Fruit fly (Drosophila melanogaster) whole organism, embryonic: Measurements from ENCODE around the gene MP1.

Experiments used
- Atf6 ChIP-seq: fragments of 200-800 bp; sonication (Bioruptor generic); IDR thresholded peaks from 2 replicates; pipeline ENCODE4 v1.3.6; 2022; ENCODE audit warnings: missing biosample characterization, missing genetic modification characterization
- CG10565 ChIP-seq: fragments of 200-800 bp; sonication (Bioruptor generic); optimal IDR thresholded peaks from 3 replicates; lab custom pipeline; 2016; ENCODE audit warnings: missing biosample characterization, mild to moderate bottlenecking, missing genetic modification characterization
- CG11504 ChIP-seq: fragments of 200-800 bp; sonication (Bioruptor generic); optimal IDR thresholded peaks from 3 replicates; lab custom pipeline; 2019; ENCODE audit warnings: missing biosample characterization, mild to moderate bottlenecking, missing genetic modification characterization, moderate library complexity
- CG11696 ChIP-seq: fragments of 200-800 bp; sonication (Bioruptor generic); IDR thresholded peaks from 2 replicates; pipeline ENCODE4 v1.3.6; 2022; ENCODE audit warnings: missing biosample characterization, missing genetic modification characterization
- CG13287 ChIP-seq: fragments of 200-800 bp; sonication (Bioruptor generic); IDR thresholded peaks from 2 replicates; pipeline ENCODE4 v1.3.6; 2022; ENCODE audit warnings: missing biosample characterization, missing genetic modification characterization; ENCODE audit not compliant: partially characterized antibody
- CG13624 ChIP-seq: fragments of 200-800 bp; sonication (Bioruptor generic); optimal IDR thresholded peaks from 2 replicates; lab custom pipeline; 2016; ENCODE audit warnings: missing biosample characterization, missing genetic modification characterization
- CG14050 ChIP-seq: fragments of 200-800 bp; sonication (Bioruptor generic); IDR thresholded peaks from 3 replicates; pipeline ENCODE4 v1.3.6; 2022; ENCODE audit warnings: missing biosample characterization, missing genetic modification characterization
- CG15011 ChIP-seq: fragments of 200-800 bp; sonication (Bioruptor generic); optimal IDR thresholded peaks from 3 replicates; lab custom pipeline; 2018; ENCODE audit warnings: missing biosample characterization, mild to moderate bottlenecking, missing genetic modification characterization
- CG15514 ChIP-seq: fragments of 200-800 bp; sonication (Bioruptor generic); optimal IDR thresholded peaks from 3 replicates; lab custom pipeline; 2017; ENCODE audit warnings: missing biosample characterization, missing genetic modification characterization, mild to moderate bottlenecking, moderate library complexity, missing genetic modification reagents
- CG16779 ChIP-seq: fragments of 200-800 bp; sonication (Bioruptor generic); IDR thresholded peaks from 2 replicates; pipeline ENCODE4 v1.3.6; 2022; ENCODE audit warnings: missing biosample characterization, missing genetic modification characterization
- CG18619 ChIP-seq: fragments of 200-800 bp; sonication (Bioruptor generic); optimal IDR thresholded peaks from 3 replicates; lab custom pipeline; 2017; ENCODE audit warnings: missing biosample characterization, mild to moderate bottlenecking, missing genetic modification characterization
- CG2875 ChIP-seq: fragments of 200-800 bp; sonication (Bioruptor generic); optimal IDR thresholded peaks from 2 replicates; lab custom pipeline; 2017; ENCODE audit warnings: missing biosample characterization, mild to moderate bottlenecking, missing genetic modification characterization, missing genetic modification reagents
- CG31224 ChIP-seq: fragments of 200-800 bp; sonication (Bioruptor generic); IDR thresholded peaks from 2 replicates; pipeline ENCODE4 v1.3.6; 2022; ENCODE audit warnings: missing biosample characterization, missing genetic modification characterization
- CG34224 ChIP-seq: fragments of 200-800 bp; sonication (Bioruptor generic); IDR thresholded peaks from 3 replicates; pipeline ENCODE4 v1.3.6; 2022; ENCODE audit warnings: missing biosample characterization, missing genetic modification characterization; ENCODE audit not compliant: partially characterized antibody
- CG34422 ChIP-seq: fragments of 200-800 bp; sonication (Bioruptor generic); IDR thresholded peaks from 3 replicates; pipeline ENCODE4 v1.3.6; 2022; ENCODE audit warnings: missing biosample characterization, missing genetic modification characterization
- CG3726 ChIP-seq: fragments of 200-800 bp; sonication (Bioruptor generic); IDR thresholded peaks from 3 replicates; pipeline ENCODE4, ENCODE4 v1.3.6; 2022; ENCODE audit warnings: missing biosample characterization, missing genetic modification characterization
- CG4424 ChIP-seq: fragments of 200-800 bp; sonication (Bioruptor generic); optimal IDR thresholded peaks from 3 replicates; lab custom pipeline; 2016; ENCODE audit warnings: missing biosample characterization, missing genetic modification characterization
- CG6765 ChIP-seq: fragments of 200-800 bp; sonication (Bioruptor generic); optimal IDR thresholded peaks from 3 replicates; lab custom pipeline; 2017; ENCODE audit warnings: missing biosample characterization, mild to moderate bottlenecking, missing genetic modification characterization
- CG6791 ChIP-seq: fragments of 200-800 bp; sonication (Bioruptor generic); IDR thresholded peaks from 3 replicates; pipeline ENCODE4 v1.3.6; 2022; ENCODE audit warnings: missing biosample characterization, missing genetic modification characterization; ENCODE audit not compliant: partially characterized antibody
- CG7357 ChIP-seq: fragments of 200-800 bp; sonication (Bioruptor generic); IDR thresholded peaks from 3 replicates; pipeline ENCODE4 v1.3.6; 2022; ENCODE audit warnings: missing biosample characterization, missing genetic modification characterization
- CG8478 ChIP-seq: fragments of >200 bp; optimal IDR thresholded peaks from 2 replicates; lab custom pipeline; 2018
- CG9437 ChIP-seq: fragments of 200-800 bp; sonication (Bioruptor generic); optimal IDR thresholded peaks from 2 replicates; lab custom pipeline; 2018; ENCODE audit warnings: missing biosample characterization, mild to moderate bottlenecking, missing genetic modification characterization
- CHES-1-like ChIP-seq: fragments of 200-800 bp; sonication (Bioruptor generic); optimal IDR thresholded peaks from 2 replicates; lab custom pipeline; 2016; ENCODE audit warnings: missing biosample characterization, missing genetic modification characterization
- Chrac-16 ChIP-seq: fragments of 200-800 bp; sonication (Bioruptor generic); optimal IDR thresholded peaks from 3 replicates; lab custom pipeline; 2016; ENCODE audit warnings: missing biosample characterization, missing genetic modification characterization
- CkIIα-i1 ChIP-seq: fragments of 200-800 bp; sonication (Bioruptor generic); IDR thresholded peaks from 2 replicates; pipeline ENCODE4 v1.3.6; 2022; ENCODE audit warnings: missing biosample characterization, missing genetic modification characterization
- CoRest ChIP-seq: fragments of 200-800 bp; sonication (Bioruptor generic); optimal IDR thresholded peaks from 3 replicates; lab custom pipeline; 2018; ENCODE audit warnings: missing biosample characterization, mild to moderate bottlenecking, missing genetic modification characterization, moderate library complexity
- HLH4C ChIP-seq: fragments of 200-800 bp; sonication (Bioruptor generic); IDR thresholded peaks from 3 replicates; pipeline ENCODE4 v1.3.6; 2022; ENCODE audit warnings: missing biosample characterization, missing genetic modification characterization; ENCODE audit not compliant: partially characterized antibody
- Hr51 ChIP-seq, 2 experiments: fragments of 200-800 bp; sonication (Bioruptor generic); optimal IDR thresholded peaks; 2 replicates in 1 of 2; 3 replicates in 1 of 2; lab custom pipeline; 2016 to 2018; ENCODE audit warnings: missing biosample characterization in 2 of 2, missing genetic modification characterization in 2 of 2, mild to moderate bottlenecking in 1 of 2, moderate library complexity in 1 of 2
- Mes4 ChIP-seq: fragments of 200-800 bp; sonication (Bioruptor generic); optimal IDR thresholded peaks from 2 replicates; lab custom pipeline; 2016; ENCODE audit warnings: missing biosample characterization, missing genetic modification characterization
- Nf-YC ChIP-seq: fragments of 200-800 bp; optimal IDR thresholded peaks from 3 replicates; lab custom pipeline; 2019; ENCODE audit warnings: missing biosample characterization, mild to moderate bottlenecking, missing genetic modification characterization, moderate library complexity
- NfI ChIP-seq: fragments of 200-800 bp; sonication (Bioruptor generic); optimal IDR thresholded peaks from 3 replicates; lab custom pipeline; 2018; ENCODE audit warnings: missing biosample characterization, mild to moderate bottlenecking, missing genetic modification characterization, moderate library complexity
- Scr ChIP-seq: fragments of 200-800 bp; sonication (Bioruptor generic); IDR thresholded peaks from 2 replicates; pipeline ENCODE4 v1.3.6; 2022; ENCODE audit warnings: missing biosample characterization, missing genetic modification characterization; ENCODE audit not compliant: partially characterized antibody
- Spps ChIP-seq: fragments of 200-800 bp; sonication (Bioruptor generic); optimal IDR thresholded peaks from 2 replicates; lab custom pipeline; 2018; ENCODE audit warnings: missing biosample characterization, mild to moderate bottlenecking, missing genetic modification characterization
- ase ChIP-seq: fragments of 200-800 bp; sonication (Bioruptor generic); IDR thresholded peaks from 3 replicates; pipeline ENCODE4 v1.3.6; 2022; ENCODE audit warnings: missing biosample characterization, missing genetic modification characterization
- bbx ChIP-seq: fragments of 200-800 bp; sonication (Bioruptor generic); IDR thresholded peaks from 2 replicates; pipeline ENCODE4 v1.3.6; 2022; ENCODE audit warnings: missing biosample characterization, missing genetic modification characterization; ENCODE audit not compliant: partially characterized antibody
- caup ChIP-seq: fragments of 200-800 bp; sonication (Bioruptor generic); optimal IDR thresholded peaks from 3 replicates; lab custom pipeline; 2017; ENCODE audit warnings: missing biosample characterization, mild to moderate bottlenecking, missing genetic modification characterization, moderate library complexity; ENCODE audit not compliant: severe bottlenecking
- chif ChIP-seq, 2 experiments: fragments of 200-800 bp; sonication (Bioruptor generic); optimal IDR thresholded peaks; 3 replicates each; lab custom pipeline; 2016; ENCODE audit warnings: missing biosample characterization in 2 of 2, missing genetic modification characterization in 2 of 2
- croc ChIP-seq: fragments of 200-800 bp; sonication (Bioruptor generic); conservative IDR thresholded peaks from 3 replicates; pipeline ENCODE4 v1.3.6; 2022; ENCODE audit warnings: missing biosample characterization, missing genetic modification characterization
- eve ChIP-seq, 2 experiments: fragments of >200 bp; optimal IDR thresholded peaks; 2 replicates each; lab custom pipeline; 2017; ENCODE audit warnings: missing biosample characterization in 2 of 2, missing genetic modification characterization in 2 of 2
- gcm2 ChIP-seq: fragments of 200-800 bp; sonication (Bioruptor generic); optimal IDR thresholded peaks from 2 replicates; lab custom pipeline; 2016; ENCODE audit warnings: missing biosample characterization, missing genetic modification characterization
- ham ChIP-seq: fragments of 200-800 bp; sonication (Bioruptor generic); IDR thresholded peaks from 2 replicates; pipeline ENCODE4 v1.3.6; 2022; ENCODE audit warnings: missing biosample characterization, missing genetic modification characterization
- jing ChIP-seq: fragments of 200-800 bp; sonication (Bioruptor generic); optimal IDR thresholded peaks from 2 replicates; lab custom pipeline; 2018; ENCODE audit warnings: missing biosample characterization, mild to moderate bottlenecking, missing genetic modification characterization
- kay ChIP-seq: fragments of 200-800 bp; sonication (Bioruptor generic); optimal IDR thresholded peaks from 2 replicates; lab custom pipeline; 2016; ENCODE audit warnings: missing biosample characterization, missing genetic modification characterization
- oc ChIP-seq: fragments of 200-800 bp; sonication (Bioruptor generic); optimal IDR thresholded peaks from 2 replicates; lab custom pipeline; 2018; ENCODE audit warnings: missing biosample characterization, mild to moderate bottlenecking, missing genetic modification characterization, moderate library complexity
- otp ChIP-seq: fragments of 200-800 bp; sonication (Bioruptor generic); IDR thresholded peaks from 3 replicates; pipeline ENCODE4, ENCODE4 v1.3.6; 2022; ENCODE audit warnings: missing biosample characterization, missing genetic modification characterization
- prd ChIP-seq, 3 experiments: fragments of >200 bp in 2 of 3; fragments of 200-800 bp in 1 of 3; sonication (Bioruptor generic) in 1 of 3; optimal IDR thresholded peaks in 2 of 3; IDR thresholded peaks in 1 of 3; 2 replicates in 2 of 3; 3 replicates in 1 of 3; pipeline versions ENCODE4 v1.3.6 to Lab custom; 2017 to 2022; ENCODE audit warnings: missing biosample characterization in 1 of 3, missing genetic modification characterization in 1 of 3
- pzg ChIP-seq: fragments of 200-800 bp; sonication (Bioruptor generic); optimal IDR thresholded peaks from 3 replicates; lab custom pipeline; 2018; ENCODE audit warnings: missing biosample characterization, mild to moderate bottlenecking, missing genetic modification characterization, moderate library complexity
- rib ChIP-seq: fragments of 200-800 bp; sonication (Bioruptor generic); IDR thresholded peaks from 2 replicates; pipeline ENCODE4 v1.3.6; 2022; ENCODE audit warnings: missing biosample characterization, missing genetic modification characterization
- twi ChIP-seq: fragments of 200-800 bp; optimal IDR thresholded peaks from 2 replicates; lab custom pipeline; 2019; ENCODE audit warnings: missing biosample characterization, mild to moderate bottlenecking, missing genetic modification characterization, moderate library complexity
- usp ChIP-seq: fragments of >200 bp; optimal IDR thresholded peaks from 2 replicates; lab custom pipeline; 2017; ENCODE audit warnings: missing biosample characterization, missing genetic modification characterization
- zfh2 ChIP-seq: fragments of 200-800 bp; sonication (Bioruptor generic); optimal IDR thresholded peaks from 2 replicates; lab custom pipeline; 2016; ENCODE audit warnings: missing biosample characterization, missing genetic modification characterization

Gene MP1

dm6 chr3R:4310683-4311066 lies 3.0 kb downstream of the MP1 start, which contains the start of gene Vps24 (continued):
- TF ChIP-seq Hr51 (GFP tag; optimal IDR thresholded peaks at IDR 0.05; lab: Kevin White, UChicago) (no peak), CG7357 (GFP tag; lab: Robert Waterston, UW) (no peak), CG34422 (GFP tag; lab: Robert Waterston, UW) (no peak), pzg (GFP tag; lab: Kevin White, UChicago) (peak; percentile 21), CG6791 (peak; percentile 51; the same call in 1 of the 3 replicates), CG6765 (no peak), CG10565 (no peak), CG14050 (GFP tag; lab: Robert Waterston, UW) (no peak), CG13624 (GFP tag; lab: Kevin White, UChicago) (no peak), croc (GFP tag; lab: Robert Waterston, UW) (no peak), CG3726 (GFP tag; lab: Robert Waterston, UW) (no peak), CG31224 (GFP tag; lab: Robert Waterston, UW) (no peak), CG9437 (GFP tag; lab: Kevin White, UChicago) (no peak), CG15011 (GFP tag; lab: Kevin White, UChicago) (no peak), CG18619 (no peak), CG11504 (tag; lab: Kevin White, UChicago) (no peak), CoRest (tag; lab: Kevin White, UChicago) (no peak), jing (GFP tag; lab: Kevin White, UChicago) (no peak), Mes4 (no peak), eve (GFP tag; optimal IDR thresholded peaks at IDR 0.05; lab: Kevin White, UChicago) (no peak), rib (no peak), CHES-1-like (GFP tag; lab: Kevin White, UChicago) (no peak), CG2875 (no peak), Scr (peak; percentile 66), ase (GFP tag; lab: Robert Waterston, UW) (no peak), bbx (GFP tag; lab: Robert Waterston, UW) (peak; percentile 58), CG34224 (GFP tag; lab: Robert Waterston, UW) (0 out of 3 replicates have a peak, but pooled peaks have one; percentile 21), oc (tag; lab: Kevin White, UChicago) (no peak), twi (no peak), ham (no peak), chif (GFP tag; optimal IDR thresholded peaks at IDR 0.05; lab: Kevin White, UChicago) (no peak), Spps (no peak), NfI (GFP tag; lab: Kevin White, UChicago) (no peak), CG15514 (no peak), HLH4C (GFP tag; lab: Robert Waterston, UW) (no peak; the same call in 2 of the 3 replicates), CkIIα-i1 (no peak), CG8478 (lab: Kevin White, UChicago) (no peak), prd (optimal IDR thresholded peaks at IDR 0.05; lab: Kevin White, UChicago) (no peak), prd (GFP tag; IDR thresholded peaks at IDR 0.05; lab: Robert Waterston, UW) (no peak), CG4424 (GFP tag; lab: Kevin White, UChicago) (no peak), CG16779 (GFP tag; lab: Robert Waterston, UW) (no peak), otp (no peak), gcm2 (GFP tag; lab: Kevin White, UChicago) (no peak), CG13287 (GFP tag; lab: Robert Waterston, UW) (peak; percentile 56), zfh2 (no peak), kay (GFP tag; lab: Kevin White, UChicago) (peak; percentile 84), caup (GFP tag; lab: Kevin White, UChicago) (no peak), CG11696 (GFP tag; lab: Robert Waterston, UW) (no peak), usp (GFP tag; lab: Kevin White, UChicago) (no peak), Nf-YC (tag; lab: Kevin White, UChicago) (no peak), Atf6 (GFP tag; lab: Robert Waterston, UW) (no peak), Chrac-16 (GFP tag; lab: Kevin White, UChicago) (no peak)
